Worm (Caenorhabditis elegans): ENCODE data around the gene C15F1.1.

- TF ChIP-seq egl-18 (GFP tag; IDR thresholded peaks at IDR 0.05) (no peak), attf-5 (GFP tag; optimal IDR thresholded peaks at IDR 0.05) (peak; percentile 56), egrh-3 (GFP tag; IDR thresholded peaks at IDR 0.05) (no peak), C17E4.6 (GFP tag; IDR thresholded peaks at IDR 0.05) (no peak), rec-8 (tag; optimal IDR thresholded peaks at IDR 0.05) (no peak), ceh-27 (GFP tag; optimal IDR thresholded peaks at IDR 0.05) (no peak), aptf-3 (GFP tag; IDR thresholded peaks at IDR 0.05) (no peak), B0019.2 (GFP tag; conservative IDR thresholded peaks at IDR 0.05) (no peak), dpl-1 (GFP tag; optimal IDR thresholded peaks at IDR 0.05) (no peak), lin-35 (GFP tag; optimal IDR thresholded peaks at IDR 0.05) (no peak), F49E8.2 (tag; optimal IDR thresholded peaks at IDR 0.05; ENCODE audit: insufficient read depth) (no peak), sea-2 (GFP tag; IDR thresholded peaks at IDR 0.05) (no peak)
Measured at ce11 chrII:7022370-7023001, 32.8 kb downstream of the C15F1.1 start, which contains the start of the genes lst-6 and lst-5.

All from whole organism, young adult.